Worm (Caenorhabditis elegans): ENCODE results near the gene flcn-1.

DNA sequence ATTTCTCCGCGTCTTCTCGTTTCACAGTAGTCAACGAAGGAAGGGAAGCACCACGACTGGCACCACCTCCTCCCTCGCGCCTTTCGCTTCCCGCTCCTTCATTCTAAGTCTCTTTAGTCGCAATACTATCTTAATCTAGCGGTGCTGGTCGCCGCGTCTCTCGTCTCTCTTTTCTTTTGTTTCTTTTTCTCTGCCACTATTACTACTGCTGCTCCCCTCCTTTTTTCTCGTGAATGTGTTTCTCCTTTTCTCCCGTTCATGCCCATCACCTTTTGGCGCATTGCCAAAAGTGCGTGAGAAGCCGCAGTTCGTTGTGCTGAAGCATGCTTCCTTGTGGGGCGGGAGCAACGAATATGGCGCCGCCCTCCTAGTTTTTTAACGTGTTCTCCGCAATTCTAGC is 2.1 kb upstream of the flcn-1 start:
- TF ChIP-seq fkh-6 (tag; optimal IDR thresholded peaks at IDR 0.05) (no peak), unc-55 (GFP tag; optimal IDR thresholded peaks at IDR 0.05) (peak; percentile 40), hlh-30 (tag; optimal IDR thresholded peaks at IDR 0.05; ENCODE audit: insufficient read depth) (no peak), pha-4 (tag; optimal IDR thresholded peaks at IDR 0.05) (no peak), ttx-3 (tag; optimal IDR thresholded peaks at IDR 0.05) (no peak), ama-1 (optimal IDR thresholded peaks at IDR 0.05) (no peak), K09A11.1 (tag; optimal IDR thresholded peaks at IDR 0.05; ENCODE audit: insufficient read depth) (no peak), syd-9 (tag; optimal IDR thresholded peaks at IDR 0.05) (peak; percentile 38), pqm-1 (tag; optimal IDR thresholded peaks at IDR 0.05) (no peak), tbx-2 (tag; optimal IDR thresholded peaks at IDR 0.05) (peak; percentile 10), hlh-8 (tag; optimal IDR thresholded peaks at IDR 0.05) (no peak)

All from whole organism, late embryonic.